Fruit fly (Drosophila melanogaster): ENCODE data around the gene rst.
A peak's percentile ranks its signal among the peaks of the same experiment; 100 is the strongest.

The rst gene

dm6 chrX:2919742-2920141 is 53.9 kb downstream of the rst start, which contains the start of gene CG3588 (continued):
- TF ChIP-seq HLHmδ (GFP tag; optimal IDR thresholded peaks at IDR 0.05) (no peak), Sry-δ (GFP tag; optimal IDR thresholded peaks at IDR 0.05) (no peak), Poxn (GFP tag; IDR thresholded peaks at IDR 0.05) (peak; percentile 50; the same call in 1 of the 2 replicates), pnt (GFP tag; optimal IDR thresholded peaks at IDR 0.05) (no peak), Hand (GFP tag; optimal IDR thresholded peaks at IDR 0.05) (peak; percentile 29), pan (optimal IDR thresholded peaks at IDR 0.05) (no peak), pan (GFP tag; optimal IDR thresholded peaks at IDR 0.05 in 1 of 2, IDR thresholded peaks at IDR 0.05 in 1 of 2) (peak in 1 of 2 experiments; percentile 80), Hr78 (GFP tag; optimal IDR thresholded peaks at IDR 0.05) (no peak), repo (GFP tag; optimal IDR thresholded peaks at IDR 0.05) (peak; percentile 39), eve (GFP tag; optimal IDR thresholded peaks at IDR 0.05) (peak in 1 of 2 experiments; percentile 74), CG18011 (GFP tag; optimal IDR thresholded peaks at IDR 0.05) (peak; percentile 46), run (tag; optimal IDR thresholded peaks at IDR 0.05) (no peak), CG6683 (GFP tag; optimal IDR thresholded peaks at IDR 0.05) (peak; percentile 33), C15 (GFP tag; IDR thresholded peaks at IDR 0.05) (peak; percentile 59; the same call in 2 of the 3 replicates), CG13287 (GFP tag; IDR thresholded peaks at IDR 0.05; ENCODE audit: partially characterized antibody) (no peak), Stat92E (GFP tag; optimal IDR thresholded peaks at IDR 0.05) (no peak), Fer1 (GFP tag; optimal IDR thresholded peaks at IDR 0.05) (peak; percentile 72), CG15269 (tag; optimal IDR thresholded peaks at IDR 0.05) (peak; percentile 81), nom (GFP tag; optimal IDR thresholded peaks at IDR 0.05) (no peak), B-H2 (GFP tag; optimal IDR thresholded peaks at IDR 0.05) (peak; percentile 24), Mad (GFP tag; optimal IDR thresholded peaks at IDR 0.05) (peak; percentile 30), hth (optimal IDR thresholded peaks at IDR 0.05) (no peak), Sin3A (optimal IDR thresholded peaks at IDR 0.05) (no peak), mam (GFP tag; optimal IDR thresholded peaks at IDR 0.05) (no peak), wdn (GFP tag; IDR thresholded peaks at IDR 0.05) (peak; percentile 70), crol (GFP tag; IDR thresholded peaks at IDR 0.05) (no peak), CG33213 (GFP tag; optimal IDR thresholded peaks at IDR 0.05) (peak; percentile 60), scrt (GFP tag; optimal IDR thresholded peaks at IDR 0.05) (peak; percentile 62), CG12391 (tag; optimal IDR thresholded peaks at IDR 0.05) (peak; percentile 58), pb (GFP tag; optimal IDR thresholded peaks at IDR 0.05) (peak; percentile 62), jigr1 (GFP tag; IDR thresholded peaks at IDR 0.05) (no peak), caup (GFP tag; optimal IDR thresholded peaks at IDR 0.05; ENCODE audit: severe bottlenecking) (peak; percentile 77), CG1233 (GFP tag; optimal IDR thresholded peaks at IDR 0.05) (peak; percentile 59), NK7.1 (GFP tag; optimal IDR thresholded peaks at IDR 0.05) (peak; percentile 42), CG34224 (GFP tag; IDR thresholded peaks at IDR 0.05; ENCODE audit: partially characterized antibody) (no peak), gro (GFP tag; optimal IDR thresholded peaks at IDR 0.05) (peak; percentile 93), fu2 (GFP tag; optimal IDR thresholded peaks at IDR 0.05) (peak; percentile 66), Hr3 (GFP tag; optimal IDR thresholded peaks at IDR 0.05) (peak; percentile 53), Eip74EF (GFP tag; optimal IDR thresholded peaks at IDR 0.05) (no peak), CG11398 (GFP tag; optimal IDR thresholded peaks at IDR 0.05) (peak; percentile 32), CG2120 (GFP tag; optimal IDR thresholded peaks at IDR 0.05) (peak; percentile 91), gce (GFP tag; IDR thresholded peaks at IDR 0.05) (peak; percentile 56; the same call in 1 of the 3 replicates), CG16863 (GFP tag; optimal IDR thresholded peaks at IDR 0.05) (peak; percentile 66), Oaz (GFP tag; IDR thresholded peaks at IDR 0.05) (peak; percentile 56), CG17568 (GFP tag; optimal IDR thresholded peaks at IDR 0.05) (peak; percentile 54), onecut (GFP tag; IDR thresholded peaks at IDR 0.05) (peak; percentile 56; the same call in 1 of the 2 replicates), gsb (GFP tag; IDR thresholded peaks at IDR 0.05) (peak; percentile 84), CG43689 (GFP tag; IDR thresholded peaks at IDR 0.05) (no peak), tup (GFP tag; optimal IDR thresholded peaks at IDR 0.05) (peak; percentile 12), CG3838 (GFP tag; optimal IDR thresholded peaks at IDR 0.05) (peak; percentile 21), D19B (GFP tag; optimal IDR thresholded peaks at IDR 0.05) (peak; percentile 63)

Data from whole organism, embryonic.